Fruit fly (Drosophila melanogaster): ENCODE measurements around the gene CG9400.

- no peak for TF ChIP-seq Snoo (tag; optimal IDR thresholded peaks at IDR 0.05)
- TF ChIP-seq EcR (GFP tag; optimal IDR thresholded peaks at IDR 0.05), result no peak
- no peak for TF ChIP-seq D1 (tag; optimal IDR thresholded peaks at IDR 0.05)
- no peak for TF ChIP-seq gl (tag; optimal IDR thresholded peaks at IDR 0.05)
- no peak for TF ChIP-seq CG34367 (tag; optimal IDR thresholded peaks at IDR 0.05)
- TF ChIP-seq CG32121 (GFP tag; IDR thresholded peaks at IDR 0.05), result no peak
- TF ChIP-seq CG9948 (tag; optimal IDR thresholded peaks at IDR 0.05), result no peak
- TF ChIP-seq CG14655 (GFP tag; optimal IDR thresholded peaks at IDR 0.05), result no peak
- no peak for TF ChIP-seq fd96Ca (GFP tag; IDR thresholded peaks at IDR 0.05)
- no peak for TF ChIP-seq CG8159 (tag; optimal IDR thresholded peaks at IDR 0.05)
Observed at dm6 chrX:14260863-14261262, 28.3 kb downstream of the CG9400 start, which contains the start of the genes CG46317 and Tat.
